Worm (Caenorhabditis elegans): ENCODE results near the gene acl-8.

acl-8 gene

ce11 chrV:6488849-6489248 lies 38.2 kb downstream of the acl-8 start, which contains the start of gene lec-10:
TSS of gene lec-10 (minus strand) at chrV:6489120.
- no peak for TF ChIP-seq sea-1 (GFP tag; conservative IDR thresholded peaks at IDR 0.05)
- TF ChIP-seq B0310.2 (tag; optimal IDR thresholded peaks at IDR 0.05) = no peak
- TF ChIP-seq pes-1 (GFP tag; IDR thresholded peaks at IDR 0.05) = no peak
- TF ChIP-seq F13C5.2 (tag; optimal IDR thresholded peaks at IDR 0.05) = no peak
- TF ChIP-seq ceh-13 (GFP tag; optimal IDR thresholded peaks at IDR 0.05) = no peak
- TF ChIP-seq tbx-37 (GFP tag; conservative IDR thresholded peaks at IDR 0.05) = no peak
- no peak for TF ChIP-seq ets-7 (tag; optimal IDR thresholded peaks at IDR 0.05)
- no peak for TF ChIP-seq scrt-1 (GFP tag; IDR thresholded peaks at IDR 0.05)
- TF ChIP-seq aly-1 (tag; optimal IDR thresholded peaks at IDR 0.05) = no peak
- no peak for TF ChIP-seq flt-1 (GFP tag; IDR thresholded peaks at IDR 0.05)
- TF ChIP-seq ama-1 (optimal IDR thresholded peaks at IDR 0.05) = no peak
- TF ChIP-seq tbx-11 (GFP tag; IDR thresholded peaks at IDR 0.05) = no peak
- TF ChIP-seq ceh-36 (tag; optimal IDR thresholded peaks at IDR 0.05) = no peak
- no peak for TF ChIP-seq hnd-1 (tag; optimal IDR thresholded peaks at IDR 0.05)

- TF ChIP-seq tra-4 (tag; optimal IDR thresholded peaks at IDR 0.05) = no peak
- no peak for TF ChIP-seq pes-1 (GFP tag; IDR thresholded peaks at IDR 0.05)
- TF ChIP-seq sea-1 (GFP tag; conservative IDR thresholded peaks at IDR 0.05) = no peak
- TF ChIP-seq hnd-1 (tag; optimal IDR thresholded peaks at IDR 0.05) = no peak
- no peak for TF ChIP-seq ceh-13 (GFP tag; optimal IDR thresholded peaks at IDR 0.05)
- no peak for TF ChIP-seq B0310.2 (tag; optimal IDR thresholded peaks at IDR 0.05)
- TF ChIP-seq tbx-11 (GFP tag; IDR thresholded peaks at IDR 0.05) = no peak
- no peak for TF ChIP-seq F13C5.2 (tag; optimal IDR thresholded peaks at IDR 0.05)
- TF ChIP-seq hmg-4 (GFP tag; optimal IDR thresholded peaks at IDR 0.05) = no peak
- TF ChIP-seq ama-1 (optimal IDR thresholded peaks at IDR 0.05) = no peak
- TF ChIP-seq flt-1 (GFP tag; IDR thresholded peaks at IDR 0.05) = no peak
- TF ChIP-seq tbx-37 (GFP tag; conservative IDR thresholded peaks at IDR 0.05) = no peak
- TF ChIP-seq aly-1 (tag; optimal IDR thresholded peaks at IDR 0.05) = no peak
- TF ChIP-seq scrt-1 (GFP tag; IDR thresholded peaks at IDR 0.05) = no peak
- TF ChIP-seq hmbx-1 (tag; optimal IDR thresholded peaks at IDR 0.05) = no peak
- no peak for TF ChIP-seq ets-7 (tag; optimal IDR thresholded peaks at IDR 0.05)
- TF ChIP-seq ceh-36 (tag; optimal IDR thresholded peaks at IDR 0.05) = no peak
Measured at ce11 chrV:6492497-6492896, 41.8 kb downstream of the acl-8 start.

DNA sequence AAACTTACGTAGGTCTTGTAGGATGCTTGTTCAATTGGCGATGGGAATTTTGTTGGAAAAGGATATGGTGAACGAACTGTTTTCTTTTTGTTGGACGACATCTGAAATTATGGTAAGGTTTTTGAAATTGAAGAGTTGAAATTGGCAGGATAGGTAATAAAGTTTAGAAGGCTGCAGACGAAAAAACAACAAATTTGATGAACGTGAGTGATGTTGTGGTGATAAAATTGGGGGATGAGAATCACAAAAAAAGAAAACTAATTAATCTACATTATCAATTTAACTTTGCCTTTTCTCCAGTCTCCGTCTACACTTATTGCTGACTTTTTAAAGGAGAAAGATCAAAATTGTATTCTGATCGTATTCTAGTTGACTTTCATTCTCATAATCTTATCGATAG lies 43.2 kb downstream of the acl-8 start, which contains the start of gene cpt-6:
Gene cpt-6 (minus strand): TSS at position 101 of the 400 bp plus-strand sequence.
- no peak for TF ChIP-seq ceh-36 (tag; optimal IDR thresholded peaks at IDR 0.05)
- TF ChIP-seq scrt-1 (GFP tag; IDR thresholded peaks at IDR 0.05) = no peak
- no peak for TF ChIP-seq ama-1 (optimal IDR thresholded peaks at IDR 0.05)
- TF ChIP-seq hmbx-1 (tag; optimal IDR thresholded peaks at IDR 0.05) = no peak
- TF ChIP-seq F13C5.2 (tag; optimal IDR thresholded peaks at IDR 0.05) = no peak
- TF ChIP-seq tbx-11 (GFP tag; IDR thresholded peaks at IDR 0.05) = no peak
- TF ChIP-seq sea-1 (GFP tag; conservative IDR thresholded peaks at IDR 0.05) = no peak
- TF ChIP-seq tra-4 (tag; optimal IDR thresholded peaks at IDR 0.05) = no peak
- no peak for TF ChIP-seq ceh-13 (GFP tag; optimal IDR thresholded peaks at IDR 0.05)
- no peak for TF ChIP-seq hnd-1 (tag; optimal IDR thresholded peaks at IDR 0.05)
- no peak for TF ChIP-seq aly-1 (tag; optimal IDR thresholded peaks at IDR 0.05)
- TF ChIP-seq flt-1 (GFP tag; IDR thresholded peaks at IDR 0.05) = no peak
- no peak for TF ChIP-seq tbx-37 (GFP tag; conservative IDR thresholded peaks at IDR 0.05)
- no peak for TF ChIP-seq B0310.2 (tag; optimal IDR thresholded peaks at IDR 0.05)
- TF ChIP-seq pes-1 (GFP tag; IDR thresholded peaks at IDR 0.05) = no peak
- TF ChIP-seq hmg-4 (GFP tag; optimal IDR thresholded peaks at IDR 0.05) = no peak
- TF ChIP-seq ets-7 (tag; optimal IDR thresholded peaks at IDR 0.05) = no peak

DNA sequence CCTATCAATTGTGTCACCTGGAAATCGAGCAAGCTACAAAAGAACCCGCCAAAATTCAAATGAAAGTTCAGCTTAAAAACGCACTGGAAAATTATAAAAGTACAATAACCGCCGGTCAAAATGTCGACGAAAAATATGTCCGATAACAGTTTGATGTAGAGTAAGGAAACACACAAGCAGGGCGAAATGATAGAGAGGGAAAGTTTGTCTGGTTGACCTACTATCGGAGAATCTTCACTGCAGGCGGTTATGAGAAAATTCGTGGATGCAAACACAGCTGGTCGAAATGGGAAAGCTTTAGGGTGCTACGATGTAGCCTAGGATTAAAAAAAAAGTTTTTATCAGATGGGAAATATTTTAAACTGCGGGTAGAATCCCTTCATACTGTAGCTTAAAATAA lies 44.7 kb downstream of the acl-8 start:
- no peak for TF ChIP-seq ceh-36 (tag; optimal IDR thresholded peaks at IDR 0.05)
- no peak for TF ChIP-seq pes-1 (GFP tag; IDR thresholded peaks at IDR 0.05)
- TF ChIP-seq ceh-13 (GFP tag; optimal IDR thresholded peaks at IDR 0.05) = no peak
- TF ChIP-seq flt-1 (GFP tag; IDR thresholded peaks at IDR 0.05) = no peak
- no peak for TF ChIP-seq tbx-37 (GFP tag; conservative IDR thresholded peaks at IDR 0.05)
- no peak for TF ChIP-seq ama-1 (optimal IDR thresholded peaks at IDR 0.05)

DNA sequence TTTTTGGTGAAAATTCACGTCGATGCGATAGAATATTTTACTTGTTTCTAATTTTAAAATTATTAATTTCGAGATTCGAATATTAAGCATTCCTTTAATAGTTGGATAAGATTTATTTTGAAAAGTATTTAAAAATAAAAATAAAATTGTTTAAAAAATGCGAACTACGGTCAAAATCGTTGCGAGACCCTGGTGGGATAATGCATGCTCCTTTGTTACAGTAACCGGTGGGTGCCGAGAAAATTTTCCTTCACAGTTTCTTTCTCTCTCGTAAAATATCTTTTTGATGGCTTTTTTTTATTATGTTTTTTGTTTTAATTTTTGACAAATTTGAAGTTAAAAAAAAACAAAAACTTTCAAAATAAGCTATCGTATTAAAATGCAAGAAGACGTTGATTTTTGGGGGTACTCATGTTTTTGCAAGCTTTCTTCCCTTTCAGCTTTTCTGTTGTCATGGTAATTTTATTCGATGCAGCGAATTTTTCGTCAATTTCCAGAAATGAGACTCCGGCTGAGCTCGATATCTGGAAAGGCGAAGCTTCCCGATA lies 46.0 kb downstream of the acl-8 start, which contains the start of gene dgtr-1:
Gene dgtr-1 (plus strand): TSS at position 498 of the 548 bp plus-strand sequence.
- no peak for TF ChIP-seq flt-1 (GFP tag; IDR thresholded peaks at IDR 0.05)
- no peak for TF ChIP-seq tra-4 (tag; optimal IDR thresholded peaks at IDR 0.05)
- TF ChIP-seq hnd-1 (tag; optimal IDR thresholded peaks at IDR 0.05) = no peak
- no peak for TF ChIP-seq aly-1 (tag; optimal IDR thresholded peaks at IDR 0.05)
- TF ChIP-seq hmg-4 (GFP tag; optimal IDR thresholded peaks at IDR 0.05) = no peak
- TF ChIP-seq ama-1 (optimal IDR thresholded peaks at IDR 0.05) = no peak
- TF ChIP-seq scrt-1 (GFP tag; IDR thresholded peaks at IDR 0.05) = no peak
- TF ChIP-seq hmbx-1 (tag; optimal IDR thresholded peaks at IDR 0.05) = no peak
- TF ChIP-seq F13C5.2 (tag; optimal IDR thresholded peaks at IDR 0.05) = no peak
- TF ChIP-seq ceh-36 (tag; optimal IDR thresholded peaks at IDR 0.05) = no peak
- TF ChIP-seq tbx-37 (GFP tag; conservative IDR thresholded peaks at IDR 0.05) = no peak
- no peak for TF ChIP-seq ets-7 (tag; optimal IDR thresholded peaks at IDR 0.05)
- no peak for TF ChIP-seq sea-1 (GFP tag; conservative IDR thresholded peaks at IDR 0.05)
- TF ChIP-seq B0310.2 (tag; optimal IDR thresholded peaks at IDR 0.05) = no peak
- no peak for TF ChIP-seq tbx-11 (GFP tag; IDR thresholded peaks at IDR 0.05)
- TF ChIP-seq ceh-13 (GFP tag; optimal IDR thresholded peaks at IDR 0.05) = no peak
- no peak for TF ChIP-seq pes-1 (GFP tag; IDR thresholded peaks at IDR 0.05)

DNA sequence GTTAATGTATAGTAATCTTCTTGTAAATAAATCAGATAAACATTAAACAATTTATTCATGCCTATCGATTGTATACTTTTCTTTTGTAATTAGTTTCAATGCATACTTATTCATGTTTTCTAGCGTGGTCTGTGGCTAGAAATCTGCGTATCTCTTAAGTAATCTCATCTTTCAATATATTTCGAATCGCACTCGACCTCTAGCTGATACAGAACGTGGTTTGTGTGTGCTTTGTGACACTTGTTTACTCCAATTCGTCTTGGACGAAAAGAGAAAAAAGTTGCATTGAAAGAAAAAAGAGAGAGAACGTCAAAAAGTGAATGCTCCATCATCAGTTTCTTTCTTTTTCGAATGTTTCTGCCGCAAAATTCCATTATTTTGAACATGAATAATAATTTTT lies 47.8 kb downstream of the acl-8 start:
- TF ChIP-seq tbx-37 (GFP tag; conservative IDR thresholded peaks at IDR 0.05) = no peak
- no peak for TF ChIP-seq tbx-11 (GFP tag; IDR thresholded peaks at IDR 0.05)
- TF ChIP-seq sea-1 (GFP tag; conservative IDR thresholded peaks at IDR 0.05) = no peak
- TF ChIP-seq hmbx-1 (tag; optimal IDR thresholded peaks at IDR 0.05) = no peak
- no peak for TF ChIP-seq scrt-1 (GFP tag; IDR thresholded peaks at IDR 0.05)
- no peak for TF ChIP-seq ceh-13 (GFP tag; optimal IDR thresholded peaks at IDR 0.05)
- TF ChIP-seq ets-7 (tag; optimal IDR thresholded peaks at IDR 0.05) = no peak
- TF ChIP-seq pes-1 (GFP tag; IDR thresholded peaks at IDR 0.05) = no peak
- TF ChIP-seq hnd-1 (tag; optimal IDR thresholded peaks at IDR 0.05) = no peak
- no peak for TF ChIP-seq F13C5.2 (tag; optimal IDR thresholded peaks at IDR 0.05)
- no peak for TF ChIP-seq hmg-4 (GFP tag; optimal IDR thresholded peaks at IDR 0.05)
- TF ChIP-seq tra-4 (tag; optimal IDR thresholded peaks at IDR 0.05) = no peak
- no peak for TF ChIP-seq ama-1 (optimal IDR thresholded peaks at IDR 0.05)
- no peak for TF ChIP-seq ceh-36 (tag; optimal IDR thresholded peaks at IDR 0.05)
- TF ChIP-seq flt-1 (GFP tag; IDR thresholded peaks at IDR 0.05) = no peak
- no peak for TF ChIP-seq B0310.2 (tag; optimal IDR thresholded peaks at IDR 0.05)
- no peak for TF ChIP-seq aly-1 (tag; optimal IDR thresholded peaks at IDR 0.05)
